Worm (Caenorhabditis elegans) whole organism, young adult: ENCODE data around the gene pud-4.

Source experiments
- lin-40 ChIP-seq: sonication (generic microtip); optimal IDR thresholded peaks from 2 replicates; lab custom pipeline; 2016; ENCODE audit warnings: missing genetic modification characterization, mild to moderate bottlenecking, missing compliant biosample characterization, missing genotype, missing genetic modification reagents
- nfya-1 ChIP-seq: sonication (generic microtip); optimal IDR thresholded peaks from 2 replicates; lab custom pipeline; 2017; ENCODE audit warnings: antibody characterized with exemption, missing compliant biosample characterization, missing genetic modification characterization, borderline replicate concordance; ENCODE audit not compliant: insufficient read depth
- nfyb-1 ChIP-seq: fragments of 200-800 bp; sonication (Bioruptor generic); IDR thresholded peaks from 2 replicates; pipeline ENCODE4 v1.3.6; 2022; ENCODE audit warnings: missing genetic modification reagents, missing genetic modification characterization, missing compliant biosample characterization
- repo-1 ChIP-seq: sonication (generic microtip); optimal IDR thresholded peaks from 2 replicates; lab custom pipeline; 2017; ENCODE audit warnings: mild to moderate bottlenecking, missing genetic modification characterization, missing compliant biosample characterization
- sea-2 ChIP-seq: fragments of 200-800 bp; sonication (Bioruptor generic); IDR thresholded peaks from 2 replicates; pipeline ENCODE4 v1.3.6; 2022; ENCODE audit warnings: missing genetic modification characterization, missing compliant biosample characterization

DNA sequence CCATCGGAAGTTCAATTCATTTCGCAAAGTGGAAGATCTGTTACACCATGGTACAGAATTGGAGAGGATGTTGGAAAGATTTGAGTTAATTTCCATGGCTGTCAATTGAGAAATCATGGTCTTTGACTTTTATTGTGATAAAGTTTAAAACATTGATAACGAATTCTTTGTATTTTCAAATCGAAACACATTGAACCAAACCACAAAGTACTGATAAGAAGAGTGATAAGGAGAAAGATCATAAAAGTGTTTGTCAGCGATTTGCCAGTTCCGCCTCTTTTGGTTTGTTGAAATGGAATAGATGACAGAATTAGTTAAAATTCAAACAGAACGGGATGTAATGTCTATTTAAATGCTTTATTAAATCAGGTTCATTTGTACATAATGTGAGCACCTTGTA is 646 bp downstream of the pud-4 start:
- 0 out of 2 replicates have a peak, but pooled peaks have one; percentile 8 for TF ChIP-seq nfyb-1 (GFP tag; lab: Robert Waterston, UW)
- no peak for TF ChIP-seq repo-1
- TF ChIP-seq nfya-1 (tag; lab: Kevin White, UChicago): no peak
- no peak for TF ChIP-seq lin-40 (tag; lab: Kevin White, UChicago)
- no peak for TF ChIP-seq sea-2 (GFP tag; lab: Robert Waterston, UW)
